Worm (Caenorhabditis elegans): Measurements from ENCODE around the gene exc-9.

ce11 chrIV:7977452-7977940 is 36.7 kb upstream of the exc-9 start, which contains the start of gene ora-1:
- TF ChIP-seq ceh-9 (tag; optimal IDR thresholded peaks at IDR 0.05) (no peak), ceh-24 (tag; optimal IDR thresholded peaks at IDR 0.05) (no peak), elt-4 (tag; optimal IDR thresholded peaks at IDR 0.05) (no peak), pha-4 (tag; optimal IDR thresholded peaks at IDR 0.05) (no peak), nfya-1 (tag; optimal IDR thresholded peaks at IDR 0.05) (no peak), ets-4 (tag; optimal IDR thresholded peaks at IDR 0.05) (no peak), nhr-11 (tag; optimal IDR thresholded peaks at IDR 0.05) (no peak)

Data from whole organism, late embryonic.